Fruit fly (Drosophila melanogaster) whole organism, adult: ENCODE results near the gene CG9168.

Experiments
- CG11617 ChIP-seq: fragments of 200-800 bp; sonication (Bioruptor generic); optimal IDR thresholded peaks from 2 replicates; lab custom pipeline; 2017; ENCODE audit warnings: mild to moderate bottlenecking, missing biosample characterization, missing genetic modification reagents, missing genetic modification characterization
- CG12768 ChIP-seq: fragments of 200-800 bp; sonication (Bioruptor generic); optimal IDR thresholded peaks from 2 replicates; lab custom pipeline; 2017; ENCODE audit warnings: missing biosample characterization, missing genetic modification characterization, mild to moderate bottlenecking, moderate library complexity, missing genetic modification reagents
- CG14711 ChIP-seq: fragments of 200-800 bp; sonication (Bioruptor generic); optimal IDR thresholded peaks from 2 replicates; lab custom pipeline; 2018; ENCODE audit warnings: missing biosample characterization, mild to moderate bottlenecking, missing genetic modification characterization, moderate library complexity
- CG1620 ChIP-seq: fragments of 200-800 bp; sonication (Bioruptor generic); optimal IDR thresholded peaks from 2 replicates; lab custom pipeline; 2016; ENCODE audit warnings: missing biosample characterization, missing genetic modification characterization
- CG33017 ChIP-seq: fragments of 200-800 bp; sonication (Bioruptor generic); optimal IDR thresholded peaks from 2 replicates; lab custom pipeline; 2018; ENCODE audit warnings: missing biosample characterization, mild to moderate bottlenecking, missing genetic modification characterization, moderate library complexity
- CG5204 ChIP-seq: fragments of 200-800 bp; sonication (Bioruptor generic); optimal IDR thresholded peaks from 2 replicates; lab custom pipeline; 2016; ENCODE audit warnings: missing biosample characterization, missing genetic modification characterization
- CG7045 ChIP-seq: fragments of 200-800 bp; sonication (Bioruptor generic); optimal IDR thresholded peaks from 2 replicates; lab custom pipeline; 2017; ENCODE audit warnings: missing biosample characterization, mild to moderate bottlenecking, missing genetic modification characterization
- CG7101 ChIP-seq: fragments of 200-800 bp; sonication (Bioruptor generic); optimal IDR thresholded peaks from 2 replicates; lab custom pipeline; 2018; ENCODE audit warnings: missing biosample characterization, mild to moderate bottlenecking, missing genetic modification characterization, moderate library complexity
- Clk ChIP-seq: fragments of 200-800 bp; sonication (Bioruptor generic); optimal IDR thresholded peaks from 2 replicates; lab custom pipeline; 2017; ENCODE audit warnings: missing biosample characterization, missing genetic modification characterization
- Crg-1 ChIP-seq: fragments of 200-800 bp; sonication (Bioruptor generic); optimal IDR thresholded peaks from 2 replicates; lab custom pipeline; 2016; ENCODE audit warnings: missing biosample characterization, missing genetic modification characterization
- Hr96 ChIP-seq: fragments of 200-800 bp; sonication (Bioruptor generic); optimal IDR thresholded peaks from 2 replicates; lab custom pipeline; 2016; ENCODE audit warnings: missing biosample characterization, missing genetic modification characterization
- Mnt ChIP-seq: fragments of 200-800 bp; sonication (Bioruptor generic); optimal IDR thresholded peaks from 2 replicates; lab custom pipeline; 2016; ENCODE audit warnings: missing biosample characterization, mild to moderate bottlenecking, missing genetic modification characterization
- bab1 ChIP-seq: fragments of 200-800 bp; sonication (Bioruptor generic); optimal IDR thresholded peaks from 3 replicates; lab custom pipeline; 2019; ENCODE audit warnings: missing biosample characterization, mild to moderate bottlenecking, missing genetic modification characterization, moderate library complexity
- cic ChIP-seq: fragments of 200-800 bp; sonication (Bioruptor generic); optimal IDR thresholded peaks from 2 replicates; lab custom pipeline; 2017; ENCODE audit warnings: missing biosample characterization, mild to moderate bottlenecking, missing genetic modification characterization, moderate library complexity
- cnc ChIP-seq, 2 experiments: fragments of >200 bp; optimal IDR thresholded peaks; 2 replicates each; lab custom pipeline; 2017
- kay ChIP-seq: fragments of 200-800 bp; sonication (Bioruptor generic); peaks from one replicate; lab custom pipeline; 2016; ENCODE audit warnings: missing biosample characterization, missing genetic modification characterization, borderline replicate concordance
- ovo ChIP-seq: fragments of 200-800 bp; sonication (Bioruptor generic); optimal IDR thresholded peaks from 2 replicates; lab custom pipeline; 2016; ENCODE audit warnings: missing biosample characterization, missing genetic modification characterization
- pad ChIP-seq: fragments of 200-800 bp; sonication (Bioruptor generic); optimal IDR thresholded peaks from 3 replicates; lab custom pipeline; 2017; ENCODE audit warnings: missing biosample characterization, missing genetic modification characterization, mild to moderate bottlenecking, moderate library complexity, missing genetic modification reagents
- tj ChIP-seq: fragments of 200-800 bp; sonication (Bioruptor generic); optimal IDR thresholded peaks from 3 replicates; lab custom pipeline; 2017; ENCODE audit warnings: missing biosample characterization, mild to moderate bottlenecking, missing genetic modification characterization, moderate library complexity
- toe ChIP-seq: fragments of 200-800 bp; sonication (Bioruptor generic); optimal IDR thresholded peaks from 2 replicates; lab custom pipeline; 2016; ENCODE audit warnings: missing biosample characterization, missing genetic modification characterization

Gene CG9168

dm6 chr3L:1440999-1441398 lies 30.1 kb downstream of the CG9168 start:
- TF ChIP-seq tj (GFP tag; lab: Kevin White, UChicago) (peak; percentile 4), ovo (GFP tag; lab: Kevin White, UChicago) (no peak), Mnt (GFP tag; lab: Kevin White, UChicago) (no peak), cic (no peak), CG7045 (GFP tag; lab: Kevin White, UChicago) (no peak), kay (no peak), CG7101 (tag; lab: Kevin White, UChicago) (no peak)

dm6 chr3L:1442309-1442708 lies 31.5 kb downstream of the CG9168 start:
- TF ChIP-seq tj (GFP tag; lab: Kevin White, UChicago) (no peak), cnc (optimal IDR thresholded peaks at IDR 0.05; lab: Kevin White, UChicago) (no peak), Hr96 (GFP tag; lab: Kevin White, UChicago) (no peak), Clk (GFP tag; lab: Kevin White, UChicago) (no peak), CG33017 (tag; lab: Kevin White, UChicago) (no peak), CG14711 (tag; lab: Kevin White, UChicago) (no peak), cic (no peak)

- TF ChIP-seq tj (GFP tag; lab: Kevin White, UChicago), result no peak
- TF ChIP-seq bab1 (GFP tag; lab: Kevin White, UChicago), result peak; percentile 8
Measured at dm6 chr3L:1442906-1443305, 32.0 kb downstream of the CG9168 start.

dm6 chr3L:1447803-1448517 lies 37.1 kb downstream of the CG9168 start:
- TF ChIP-seq tj (GFP tag; lab: Kevin White, UChicago) (no peak), cic (no peak), CG7045 (GFP tag; lab: Kevin White, UChicago) (no peak), Crg-1 (no peak), cnc (optimal IDR thresholded peaks at IDR 0.05; lab: Kevin White, UChicago) (no peak), CG1620 (GFP tag; lab: Kevin White, UChicago) (no peak), Mnt (GFP tag; lab: Kevin White, UChicago) (no peak), bab1 (GFP tag; lab: Kevin White, UChicago) (no peak), CG12768 (no peak), kay (no peak), CG11617 (no peak), Clk (GFP tag; lab: Kevin White, UChicago) (no peak), CG33017 (tag; lab: Kevin White, UChicago) (no peak), CG5204 (GFP tag; lab: Kevin White, UChicago) (no peak), CG14711 (tag; lab: Kevin White, UChicago) (no peak), Hr96 (GFP tag; lab: Kevin White, UChicago) (no peak), CG7101 (tag; lab: Kevin White, UChicago) (no peak), toe (GFP tag; lab: Kevin White, UChicago) (no peak), ovo (GFP tag; lab: Kevin White, UChicago) (no peak), pad (GFP tag; lab: Kevin White, UChicago) (no peak)

dm6 chr3L:1450940-1451339 lies 40.1 kb downstream of the CG9168 start:
- no peak for TF ChIP-seq CG7045 (GFP tag; lab: Kevin White, UChicago)
- no peak for TF ChIP-seq cnc (optimal IDR thresholded peaks at IDR 0.05; lab: Kevin White, UChicago)
- TF ChIP-seq CG7101 (tag; lab: Kevin White, UChicago), result no peak
- TF ChIP-seq CG33017 (tag; lab: Kevin White, UChicago), result no peak
- TF ChIP-seq CG1620 (GFP tag; lab: Kevin White, UChicago), result no peak
- TF ChIP-seq kay, result no peak
- TF ChIP-seq Clk (GFP tag; lab: Kevin White, UChicago), result no peak
- TF ChIP-seq CG11617, result no peak
- no peak for TF ChIP-seq ovo (GFP tag; lab: Kevin White, UChicago)
- TF ChIP-seq tj (GFP tag; lab: Kevin White, UChicago), result no peak
- TF ChIP-seq CG5204 (GFP tag; lab: Kevin White, UChicago), result no peak
- no peak for TF ChIP-seq toe (GFP tag; lab: Kevin White, UChicago)
- no peak for TF ChIP-seq cic
- no peak for TF ChIP-seq Hr96 (GFP tag; lab: Kevin White, UChicago)

dm6 chr3L:1457281-1457680 lies 46.4 kb downstream of the CG9168 start:
- TF ChIP-seq Clk (GFP tag; lab: Kevin White, UChicago), result no peak
- no peak for TF ChIP-seq CG11617
- no peak for TF ChIP-seq bab1 (GFP tag; lab: Kevin White, UChicago)
- no peak for TF ChIP-seq toe (GFP tag; lab: Kevin White, UChicago)
- peak; percentile 59 for TF ChIP-seq tj (GFP tag; lab: Kevin White, UChicago)
- no peak for TF ChIP-seq CG7045 (GFP tag; lab: Kevin White, UChicago)
